Worm (Caenorhabditis elegans): ENCODE data around the gene srh-35.

DNA sequence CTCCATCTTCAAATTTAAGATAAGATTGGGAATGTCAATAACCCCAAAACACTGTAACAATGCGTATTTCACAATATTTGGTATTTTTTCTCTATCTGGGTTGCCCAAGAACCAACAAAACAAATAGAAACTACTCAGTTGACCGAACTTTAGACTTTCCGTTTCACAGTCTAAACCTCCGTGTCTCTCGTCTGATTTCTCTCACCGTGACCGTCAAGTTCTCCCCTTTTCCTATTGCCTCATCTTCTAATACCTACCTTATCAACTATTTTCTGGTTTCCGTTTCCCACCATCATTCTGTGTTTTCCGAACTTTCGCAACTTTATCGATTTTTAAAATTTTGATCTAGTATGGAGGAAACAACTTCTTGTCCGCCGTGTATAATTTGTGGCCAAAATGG, 45.3 kb upstream of the srh-35 start, which contains the start of gene nhr-131:
- TF ChIP-seq lir-3 (tag; optimal IDR thresholded peaks at IDR 0.05), result no peak
- no peak for TF ChIP-seq R02D3.7 (tag; optimal IDR thresholded peaks at IDR 0.05)
- TF ChIP-seq lsy-2 (tag; optimal IDR thresholded peaks at IDR 0.05), result no peak
- no peak for TF ChIP-seq jun-1 (tag; optimal IDR thresholded peaks at IDR 0.05)
